Fruit fly (Drosophila melanogaster) whole organism, embryonic: ENCODE data around the gene CG9044.

ENCODE experiments used
- Antp ChIP-seq: fragments of 200-800 bp; sonication (Bioruptor generic); optimal IDR thresholded peaks from 3 replicates; lab custom pipeline; 2016; ENCODE audit warnings: missing biosample characterization, missing genetic modification characterization
- BEAF-32 ChIP-seq: fragments of 200-800 bp; sonication (Bioruptor generic); optimal IDR thresholded peaks from 3 replicates; lab custom pipeline; 2017; ENCODE audit warnings: missing biosample characterization, missing genetic modification characterization, mild to moderate bottlenecking, moderate library complexity, missing genetic modification reagents
- CG10979 ChIP-seq: fragments of 200-800 bp; sonication (Bioruptor generic); optimal IDR thresholded peaks from 2 replicates; lab custom pipeline; 2018; ENCODE audit warnings: missing biosample characterization, mild to moderate bottlenecking, missing genetic modification characterization, moderate library complexity
- CG11560 ChIP-seq: fragments of 200-800 bp; sonication (Bioruptor generic); IDR thresholded peaks from 3 replicates; pipeline ENCODE4 v1.3.6; 2022; ENCODE audit warnings: missing biosample characterization, missing genetic modification characterization
- CG12071 ChIP-seq: fragments of 200-800 bp; sonication (Bioruptor generic); optimal IDR thresholded peaks from 3 replicates; lab custom pipeline; 2018; ENCODE audit warnings: missing biosample characterization, mild to moderate bottlenecking, missing genetic modification characterization
- CG13123 ChIP-seq: fragments of 200-800 bp; sonication (Bioruptor generic); optimal IDR thresholded peaks from 2 replicates; lab custom pipeline; 2016; ENCODE audit warnings: missing biosample characterization, missing genetic modification characterization
- CG14860 ChIP-seq: fragments of 200-800 bp; sonication (Bioruptor generic); IDR thresholded peaks from 3 replicates; pipeline ENCODE4 v1.3.6; 2022; ENCODE audit warnings: missing biosample characterization, missing genetic modification characterization; ENCODE audit not compliant: partially characterized antibody
- CG14965 ChIP-seq: fragments of 200-800 bp; sonication (Bioruptor generic); optimal IDR thresholded peaks from 2 replicates; lab custom pipeline; 2016; ENCODE audit warnings: missing biosample characterization, missing genetic modification characterization, borderline replicate concordance
- CG1647 ChIP-seq: fragments of 200-800 bp; sonication (Bioruptor generic); optimal IDR thresholded peaks from 3 replicates; lab custom pipeline; 2016; ENCODE audit warnings: missing biosample characterization, missing genetic modification characterization
- CG16779 ChIP-seq: fragments of 200-800 bp; sonication (Bioruptor generic); IDR thresholded peaks from 2 replicates; pipeline ENCODE4 v1.3.6; 2022; ENCODE audit warnings: missing biosample characterization, missing genetic modification characterization
- CG17568 ChIP-seq: fragments of 200-800 bp; sonication (Bioruptor generic); optimal IDR thresholded peaks from 2 replicates; lab custom pipeline; 2018; ENCODE audit warnings: missing biosample characterization, mild to moderate bottlenecking, missing genetic modification characterization, moderate library complexity
- CG17612 ChIP-seq: fragments of 200-800 bp; sonication (Bioruptor generic); IDR thresholded peaks from 2 replicates; pipeline ENCODE4 v1.3.6; 2022; ENCODE audit warnings: missing biosample characterization, missing genetic modification characterization
- CG17829 ChIP-seq: fragments of 200-800 bp; optimal IDR thresholded peaks from 2 replicates; lab custom pipeline; 2019; ENCODE audit warnings: missing biosample characterization, mild to moderate bottlenecking, missing genetic modification characterization, moderate library complexity
- CG2712 ChIP-seq: fragments of 200-800 bp; optimal IDR thresholded peaks from 3 replicates; lab custom pipeline; 2019; ENCODE audit warnings: missing biosample characterization, mild to moderate bottlenecking, missing genetic modification characterization, moderate library complexity
- CG31224 ChIP-seq: fragments of 200-800 bp; sonication (Bioruptor generic); IDR thresholded peaks from 2 replicates; pipeline ENCODE4 v1.3.6; 2022; ENCODE audit warnings: missing biosample characterization, missing genetic modification characterization
- CG34224 ChIP-seq: fragments of 200-800 bp; sonication (Bioruptor generic); IDR thresholded peaks from 3 replicates; pipeline ENCODE4 v1.3.6; 2022; ENCODE audit warnings: missing biosample characterization, missing genetic modification characterization; ENCODE audit not compliant: partially characterized antibody
- CG4360 ChIP-seq: fragments of 200-800 bp; sonication (Bioruptor generic); IDR thresholded peaks from 2 replicates; pipeline ENCODE4 v1.3.6; 2022; ENCODE audit warnings: missing biosample characterization, missing genetic modification characterization
- CG4424 ChIP-seq: fragments of 200-800 bp; sonication (Bioruptor generic); optimal IDR thresholded peaks from 3 replicates; lab custom pipeline; 2016; ENCODE audit warnings: missing biosample characterization, missing genetic modification characterization
- CG4617 ChIP-seq: fragments of 200-800 bp; sonication (Bioruptor generic); optimal IDR thresholded peaks from 3 replicates; lab custom pipeline; 2016; ENCODE audit warnings: missing biosample characterization, missing genetic modification characterization, borderline replicate concordance
- CG4820 ChIP-seq: fragments of 200-800 bp; sonication (Bioruptor generic); optimal IDR thresholded peaks from 3 replicates; lab custom pipeline; 2016; ENCODE audit warnings: missing biosample characterization, missing genetic modification characterization
- CG6689 ChIP-seq: fragments of 200-800 bp; sonication (Bioruptor generic); IDR thresholded peaks from 2 replicates; pipeline ENCODE4 v1.3.6; 2022; ENCODE audit warnings: missing biosample characterization, missing genetic modification characterization
- CG6765 ChIP-seq: fragments of 200-800 bp; sonication (Bioruptor generic); optimal IDR thresholded peaks from 3 replicates; lab custom pipeline; 2017; ENCODE audit warnings: missing biosample characterization, mild to moderate bottlenecking, missing genetic modification characterization
- CG7963 ChIP-seq: fragments of 200-800 bp; sonication (Bioruptor generic); IDR thresholded peaks from 3 replicates; pipeline ENCODE4 v1.3.6; 2022; ENCODE audit warnings: missing biosample characterization, missing genetic modification characterization; ENCODE audit not compliant: partially characterized antibody
- CG9609 ChIP-seq: fragments of 200-800 bp; sonication (Bioruptor generic); optimal IDR thresholded peaks from 3 replicates; lab custom pipeline; 2016; ENCODE audit warnings: missing biosample characterization, missing genetic modification characterization
- CHES-1-like ChIP-seq: fragments of 200-800 bp; sonication (Bioruptor generic); optimal IDR thresholded peaks from 2 replicates; lab custom pipeline; 2016; ENCODE audit warnings: missing biosample characterization, missing genetic modification characterization
- D ChIP-seq, 2 experiments: fragments of 200-800 bp in 1 of 2; fragments of >200 bp in 1 of 2; sonication (Bioruptor generic) in 1 of 2; optimal IDR thresholded peaks; 2 replicates in 1 of 2; 3 replicates in 1 of 2; lab custom pipeline; 2017; ENCODE audit warnings: mild to moderate bottlenecking in 1 of 2, missing biosample characterization in 1 of 2, missing genetic modification characterization in 1 of 2, missing genetic modification reagents in 1 of 2
- Dbx ChIP-seq: fragments of 200-800 bp; sonication (Bioruptor generic); IDR thresholded peaks from 3 replicates; pipeline ENCODE4 v1.3.6; 2022; ENCODE audit warnings: missing biosample characterization, missing genetic modification characterization
- ERR ChIP-seq: fragments of 200-800 bp; sonication (Bioruptor generic); optimal IDR thresholded peaks from 2 replicates; lab custom pipeline; 2016; ENCODE audit warnings: missing biosample characterization, missing genetic modification characterization
- HLH54F ChIP-seq: fragments of 200-800 bp; sonication (Bioruptor generic); optimal IDR thresholded peaks from 3 replicates; lab custom pipeline; 2016; ENCODE audit warnings: missing biosample characterization, missing genetic modification characterization
- Hr3 ChIP-seq: fragments of 200-800 bp; sonication (Bioruptor generic); optimal IDR thresholded peaks from 3 replicates; lab custom pipeline; 2016; ENCODE audit warnings: missing biosample characterization, missing genetic modification characterization
- Neu2 ChIP-seq: fragments of 200-800 bp; sonication (Bioruptor generic); optimal IDR thresholded peaks from 3 replicates; lab custom pipeline; 2016; ENCODE audit warnings: missing biosample characterization, missing genetic modification characterization, borderline replicate concordance
- Oaz ChIP-seq: fragments of 200-800 bp; sonication (Bioruptor generic); IDR thresholded peaks from 2 replicates; pipeline ENCODE4 v1.3.6; 2022; ENCODE audit warnings: missing biosample characterization, missing genetic modification characterization
- Ssrp ChIP-seq: fragments of 200-800 bp; sonication (Bioruptor generic); optimal IDR thresholded peaks from 2 replicates; lab custom pipeline; 2018; ENCODE audit warnings: missing biosample characterization, mild to moderate bottlenecking, missing genetic modification characterization, moderate library complexity
- Xrp1 ChIP-seq: fragments of 200-800 bp; sonication (Bioruptor generic); IDR thresholded peaks from 2 replicates; pipeline ENCODE4 v1.3.6; 2022; ENCODE audit warnings: missing biosample characterization, missing genetic modification characterization
- chif ChIP-seq, 2 experiments: fragments of 200-800 bp; sonication (Bioruptor generic); optimal IDR thresholded peaks; 3 replicates each; lab custom pipeline; 2016; ENCODE audit warnings: missing biosample characterization in 2 of 2, missing genetic modification characterization in 2 of 2
- dati ChIP-seq: fragments of 200-800 bp; sonication (Bioruptor generic); IDR thresholded peaks from 2 replicates; pipeline ENCODE4 v1.3.6; 2022; ENCODE audit warnings: missing biosample characterization, missing genetic modification characterization
- dysf ChIP-seq: fragments of 200-800 bp; sonication (Bioruptor generic); IDR thresholded peaks from 3 replicates; pipeline ENCODE4 v1.3.6; 2022; ENCODE audit warnings: missing biosample characterization, missing genetic modification characterization
- emc ChIP-seq: fragments of 200-800 bp; sonication (Bioruptor generic); optimal IDR thresholded peaks from 2 replicates; lab custom pipeline; 2016; ENCODE audit warnings: missing biosample characterization, missing genetic modification characterization
- en ChIP-seq: fragments of 200-800 bp; sonication (Bioruptor generic); optimal IDR thresholded peaks from 2 replicates; lab custom pipeline; 2016; ENCODE audit warnings: missing biosample characterization, missing genetic modification characterization
- hb ChIP-seq: fragments of 200-800 bp; sonication (Bioruptor generic); IDR thresholded peaks from 3 replicates; pipeline ENCODE4 v1.3.6; 2022; ENCODE audit warnings: missing biosample characterization, missing genetic modification characterization; ENCODE audit not compliant: partially characterized antibody
- inv ChIP-seq: fragments of 200-800 bp; sonication (Bioruptor generic); IDR thresholded peaks from 2 replicates; pipeline ENCODE4 v1.3.6; 2022; ENCODE audit warnings: missing biosample characterization, missing genetic modification characterization; ENCODE audit not compliant: partially characterized antibody
- lbe ChIP-seq: fragments of 200-800 bp; sonication (Bioruptor generic); optimal IDR thresholded peaks from 2 replicates; lab custom pipeline; 2016; ENCODE audit warnings: missing biosample characterization, mild to moderate bottlenecking, missing genetic modification characterization
- lola ChIP-seq, 3 experiments: fragments of >200 bp in 2 of 3; fragments of 200-800 bp in 1 of 3; sonication (Bioruptor generic) in 1 of 3; optimal IDR thresholded peaks; 2 replicates each; lab custom pipeline; 2017 to 2019; ENCODE audit warnings: missing biosample characterization in 3 of 3, missing genetic modification characterization in 3 of 3, mild to moderate bottlenecking in 1 of 3, moderate library complexity in 1 of 3
- maf-S ChIP-seq: fragments of 200-800 bp; sonication (Bioruptor generic); optimal IDR thresholded peaks from 2 replicates; lab custom pipeline; 2016; ENCODE audit warnings: missing biosample characterization, missing genetic modification characterization
- nom ChIP-seq: fragments of 200-800 bp; sonication (Bioruptor generic); optimal IDR thresholded peaks from 2 replicates; lab custom pipeline; 2017; ENCODE audit warnings: missing biosample characterization, missing genetic modification characterization, mild to moderate bottlenecking, moderate library complexity, missing genetic modification reagents
- slp2 ChIP-seq: fragments of 200-800 bp; sonication (Bioruptor generic); optimal IDR thresholded peaks from 2 replicates; lab custom pipeline; 2016; ENCODE audit warnings: missing biosample characterization, missing genetic modification characterization
- stc ChIP-seq: fragments of 200-800 bp; sonication (Bioruptor generic); IDR thresholded peaks from 2 replicates; pipeline ENCODE4 v1.3.6; 2022; ENCODE audit warnings: missing biosample characterization, missing genetic modification characterization
- zf30C ChIP-seq: fragments of 200-800 bp; sonication (Bioruptor generic); optimal IDR thresholded peaks from 3 replicates; lab custom pipeline; 2018; ENCODE audit warnings: missing biosample characterization, mild to moderate bottlenecking, missing genetic modification characterization

The CG9044 gene

DNA sequence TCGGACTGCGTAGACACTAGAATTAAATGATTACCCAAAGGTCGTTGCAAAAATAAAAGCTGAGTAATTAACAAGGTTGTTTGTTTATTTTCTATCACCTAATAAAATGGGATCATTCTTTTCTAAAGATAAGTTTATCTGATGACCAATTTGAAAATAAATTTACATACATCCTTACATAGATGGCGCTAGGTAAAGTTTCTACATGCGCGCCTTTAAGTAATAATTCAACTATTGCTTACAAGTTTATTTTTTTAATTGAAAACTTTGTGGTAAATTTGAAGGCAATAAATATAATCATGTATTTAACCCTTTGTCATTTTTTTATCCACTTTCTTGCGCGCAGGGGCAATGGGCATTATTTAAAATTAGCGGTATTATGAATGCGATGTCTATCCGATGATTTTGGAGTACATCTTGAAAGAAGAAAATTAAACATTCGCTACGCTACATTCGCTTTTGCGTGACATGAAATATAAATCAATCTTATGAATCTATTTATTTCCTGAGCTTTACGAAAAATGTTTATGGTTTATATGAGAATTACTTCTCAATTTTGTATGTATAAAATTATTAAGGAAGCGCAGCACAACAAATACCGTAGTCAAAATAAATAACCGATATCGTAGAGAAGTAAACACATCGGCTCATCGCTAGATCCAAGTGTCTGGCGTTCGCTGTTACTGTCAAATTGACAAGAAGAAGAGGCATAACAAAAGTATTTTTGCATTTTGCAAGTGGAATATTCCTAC lies at the start of gene CG9044 (continued):
- TF ChIP-seq BEAF-32 (GFP tag; lab: Kevin White, UChicago) (peak; percentile 97), CG4617 (GFP tag; lab: Kevin White, UChicago) (peak; percentile 75), CG17612 (no peak), Oaz (no peak), CG17829 (tag; lab: Kevin White, UChicago) (peak; percentile 65), lbe (peak; percentile 65), CG12071 (GFP tag; lab: Kevin White, UChicago) (no peak), hb (GFP tag; lab: Robert Waterston, UW) (peak; percentile 89), CG6689 (GFP tag; lab: Robert Waterston, UW) (no peak), CG1647 (peak; percentile 68), ERR (no peak), lola (GFP tag; optimal IDR thresholded peaks at IDR 0.05; lab: Kevin White, UChicago) (peak in 1 of 3 experiments; percentile 53), CG13123 (GFP tag; lab: Kevin White, UChicago) (peak; percentile 11), CG16779 (GFP tag; lab: Robert Waterston, UW) (no peak), emc (peak; percentile 19), en (GFP tag; lab: Kevin White, UChicago) (no peak), slp2 (GFP tag; lab: Kevin White, UChicago) (peak; percentile 52), CG31224 (GFP tag; lab: Robert Waterston, UW) (0 out of 2 replicates have a peak, but pooled peaks have one; percentile 21), CG7963 (peak; percentile 80), CG4360 (GFP tag; lab: Robert Waterston, UW) (no peak), dati (GFP tag; lab: Robert Waterston, UW) (no peak), D (optimal IDR thresholded peaks at IDR 0.05; lab: Kevin White, UChicago) (no peak), D (GFP tag; optimal IDR thresholded peaks at IDR 0.05; lab: Kevin White, UChicago) (peak; percentile 34), maf-S (GFP tag; lab: Kevin White, UChicago) (peak; percentile 38), CG10979 (peak; percentile 21), Ssrp (tag; lab: Kevin White, UChicago) (peak; percentile 49), nom (GFP tag; lab: Kevin White, UChicago) (no peak), CG14965 (GFP tag; lab: Kevin White, UChicago) (no peak), CG9609 (GFP tag; lab: Kevin White, UChicago) (peak; percentile 61), Antp (GFP tag; lab: Kevin White, UChicago) (peak; percentile 40), CG2712 (tag; lab: Kevin White, UChicago) (peak; percentile 67), chif (GFP tag; optimal IDR thresholded peaks at IDR 0.05; lab: Kevin White, UChicago) (peak; percentile 1 to 46), Dbx (GFP tag; lab: Robert Waterston, UW) (peak; percentile 63; the same call in 1 of the 3 replicates), stc (GFP tag; lab: Robert Waterston, UW) (no peak), CG4820 (GFP tag; lab: Kevin White, UChicago) (peak; percentile 39), zf30C (GFP tag; lab: Kevin White, UChicago) (no peak), CG17568 (GFP tag; lab: Kevin White, UChicago) (no peak), Xrp1 (GFP tag; lab: Robert Waterston, UW) (peak; percentile 42; the same call in 1 of the 2 replicates), CG6765 (GFP tag; lab: Kevin White, UChicago) (no peak), HLH54F (GFP tag; lab: Kevin White, UChicago) (peak; percentile 79), Neu2 (GFP tag; lab: Kevin White, UChicago) (peak; percentile 30), inv (GFP tag; lab: Robert Waterston, UW) (peak; percentile 91), CHES-1-like (peak; percentile 76), CG11560 (tag; lab: Robert Waterston, UW) (0 out of 3 replicates have a peak, but pooled peaks have one; percentile 6), dysf (no peak; the same call in 2 of the 3 replicates), Hr3 (peak; percentile 68), CG4424 (GFP tag; lab: Kevin White, UChicago) (peak; percentile 59), CG34224 (GFP tag; lab: Robert Waterston, UW) (peak; percentile 83), CG14860 (GFP tag; lab: Robert Waterston, UW) (peak; percentile 89)
